Worm (Caenorhabditis elegans) whole organism, late embryonic: ENCODE measurements around the gene T17A3.12.

Experiments
- che-1 ChIP-seq: sonication (generic microtip); optimal IDR thresholded peaks from 2 replicates; lab custom pipeline; 2016; ENCODE audit warnings: mild to moderate bottlenecking, missing genetic modification characterization, missing compliant biosample characterization
- dve-1 ChIP-seq: sonication (generic microtip); optimal IDR thresholded peaks from 2 replicates; lab custom pipeline; 2017; ENCODE audit warnings: antibody characterized with exemption, mild to moderate bottlenecking, missing genetic modification characterization, missing compliant biosample characterization
- eyg-1 ChIP-seq: sonication (generic microtip); optimal IDR thresholded peaks from 2 replicates; lab custom pipeline; 2016; ENCODE audit warnings: missing genotype, missing genetic modification characterization, missing compliant biosample characterization
- fax-1 ChIP-seq: sonication (generic microtip); optimal IDR thresholded peaks from 2 replicates; lab custom pipeline; 2016; ENCODE audit warnings: missing genotype, missing genetic modification characterization, missing compliant biosample characterization
- hlh-13 ChIP-seq: fragments of 200-800 bp; sonication (Bioruptor generic); optimal IDR thresholded peaks from 2 replicates; lab custom pipeline; 2018; ENCODE audit warnings: mild to moderate bottlenecking, missing genetic modification characterization, missing compliant biosample characterization
- lin-11 ChIP-seq: fragments of 200-800 bp; sonication (Bioruptor generic); optimal IDR thresholded peaks from 2 replicates; lab custom pipeline; 2018; ENCODE audit warnings: mild to moderate bottlenecking, missing genetic modification characterization, missing compliant biosample characterization
- nhr-232 ChIP-seq: sonication (generic microtip); optimal IDR thresholded peaks from 2 replicates; lab custom pipeline; 2016; ENCODE audit warnings: missing genetic modification characterization, missing compliant biosample characterization
- pax-1 ChIP-seq: fragments of 150-350 bp; optimal IDR thresholded peaks from 2 replicates; lab custom pipeline; 2014; ENCODE audit warnings: missing biosample characterization, missing genetic modification characterization
- pha-4 ChIP-seq: fragments of 150-350 bp; optimal IDR thresholded peaks from 2 replicates; lab custom pipeline; 2018; ENCODE audit warnings: missing biosample characterization, missing genetic modification reagents, missing genetic modification characterization
- tbx-2 ChIP-seq: sonication (generic microtip); optimal IDR thresholded peaks from 2 replicates; lab custom pipeline; 2016; ENCODE audit warnings: missing genetic modification characterization, missing compliant biosample characterization
- tbx-7 ChIP-seq: sonication (generic microtip); optimal IDR thresholded peaks from 2 replicates; lab custom pipeline; 2016; ENCODE audit warnings: missing genotype, missing genetic modification characterization, missing compliant biosample characterization
- unc-55 ChIP-seq: sonication (generic microtip); optimal IDR thresholded peaks from 2 replicates; lab custom pipeline; 2017; ENCODE audit warnings: missing biosample characterization, missing genetic modification reagents, missing genetic modification characterization

DNA sequence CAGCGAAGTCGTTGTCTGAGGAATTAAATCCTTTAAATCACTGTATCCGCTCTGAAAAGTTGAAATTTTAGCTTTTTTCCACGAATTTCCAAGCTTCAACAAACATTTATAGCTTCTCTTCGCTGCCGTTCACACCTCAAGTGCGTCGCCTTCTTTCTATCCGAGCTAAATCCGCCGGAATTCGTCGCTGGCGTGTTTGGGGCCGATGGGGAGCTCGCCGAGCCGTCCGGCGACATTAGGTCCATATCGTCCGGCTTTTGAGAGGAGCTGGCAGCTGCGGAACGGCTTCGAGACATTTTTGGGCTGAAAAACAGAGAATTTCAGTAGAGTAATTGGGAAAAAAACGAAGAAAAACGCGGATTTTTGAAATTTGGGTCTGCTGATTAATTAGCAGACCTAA is 42.9 kb upstream of the T17A3.12 start, which contains the start of gene mxl-2:
- TF ChIP-seq tbx-2 (tag; lab: Kevin White, UChicago) = no peak
- TF ChIP-seq eyg-1 (tag; lab: Kevin White, UChicago) = no peak
- TF ChIP-seq tbx-7 (tag; lab: Kevin White, UChicago) = no peak
- no peak for TF ChIP-seq nhr-232 (tag; lab: Kevin White, UChicago)
- TF ChIP-seq dve-1 (tag; lab: Kevin White, UChicago) = no peak
- no peak for TF ChIP-seq fax-1 (tag; lab: Kevin White, UChicago)
- TF ChIP-seq hlh-13 = no peak
- TF ChIP-seq lin-11 = no peak
- no peak for TF ChIP-seq che-1 (tag; lab: Kevin White, UChicago)
- TF ChIP-seq unc-55 = no peak
- no peak for TF ChIP-seq pha-4 (tag; lab: Kevin White, UChicago)
- no peak for TF ChIP-seq pax-1 (tag; lab: Kevin White, UChicago)
